Fruit fly (Drosophila melanogaster) whole organism, embryonic: ENCODE results near the gene CG5644.

Source experiments
- BtbVII ChIP-seq: fragments of 200-800 bp; sonication (Bioruptor generic); optimal IDR thresholded peaks from 3 replicates; lab custom pipeline; 2017; ENCODE audit warnings: missing biosample characterization, mild to moderate bottlenecking, missing genetic modification characterization
- CG12219 ChIP-seq: fragments of 200-800 bp; sonication (Bioruptor generic); optimal IDR thresholded peaks from 3 replicates; lab custom pipeline; 2018; ENCODE audit warnings: missing biosample characterization, mild to moderate bottlenecking, missing genetic modification characterization
- CG12236 ChIP-seq: fragments of 200-800 bp; sonication (Bioruptor generic); optimal IDR thresholded peaks from 2 replicates; lab custom pipeline; 2016; ENCODE audit warnings: missing biosample characterization, missing genetic modification characterization
- CG12942 ChIP-seq: fragments of 200-800 bp; sonication (Bioruptor generic); optimal IDR thresholded peaks from 3 replicates; lab custom pipeline; 2016; ENCODE audit warnings: missing biosample characterization, missing genetic modification characterization
- CG18764 ChIP-seq: fragments of 200-800 bp; sonication (Bioruptor generic); optimal IDR thresholded peaks from 3 replicates; lab custom pipeline; 2016; ENCODE audit warnings: missing biosample characterization, missing genetic modification characterization
- CG30403 ChIP-seq: fragments of 200-800 bp; sonication (Bioruptor generic); optimal IDR thresholded peaks from 3 replicates; lab custom pipeline; 2016; ENCODE audit warnings: missing biosample characterization, missing genetic modification characterization
- CG3847 ChIP-seq: fragments of 200-800 bp; sonication (Bioruptor generic); IDR thresholded peaks from 2 replicates; pipeline ENCODE4 v1.3.6; 2022; ENCODE audit warnings: missing biosample characterization, missing genetic modification characterization
- CG6654 ChIP-seq: fragments of 200-800 bp; sonication (Bioruptor generic); optimal IDR thresholded peaks from 2 replicates; lab custom pipeline; 2017; ENCODE audit warnings: missing biosample characterization, mild to moderate bottlenecking, missing genetic modification characterization
- CG7372 ChIP-seq: fragments of 200-800 bp; sonication (Bioruptor generic); IDR thresholded peaks from 2 replicates; pipeline ENCODE4 v1.3.6; 2022; ENCODE audit warnings: missing biosample characterization, missing genetic modification characterization
- CG7987 ChIP-seq: fragments of 200-800 bp; sonication (Bioruptor generic); optimal IDR thresholded peaks from 2 replicates; lab custom pipeline; 2018; ENCODE audit warnings: missing biosample characterization, mild to moderate bottlenecking, missing genetic modification characterization, moderate library complexity
- CG8388 ChIP-seq: fragments of 200-800 bp; sonication (Bioruptor generic); optimal IDR thresholded peaks from 2 replicates; lab custom pipeline; 2019; ENCODE audit warnings: missing biosample characterization, mild to moderate bottlenecking, missing genetic modification characterization, moderate library complexity
- Dip3 ChIP-seq: fragments of 200-800 bp; sonication (Bioruptor generic); optimal IDR thresholded peaks from 3 replicates; lab custom pipeline; 2016; ENCODE audit warnings: missing biosample characterization, missing genetic modification characterization
- Ets65A ChIP-seq: fragments of 200-800 bp; sonication (Bioruptor generic); peaks from one replicate; lab custom pipeline; 2016; ENCODE audit warnings: missing biosample characterization, missing genetic modification characterization
- GATAe ChIP-seq: fragments of 200-800 bp; sonication (Bioruptor generic); conservative IDR thresholded peaks from 2 replicates; pipeline ENCODE4 v1.3.6; 2022; ENCODE audit warnings: missing biosample characterization, missing genetic modification characterization
- Jarid2 ChIP-seq: fragments of 200-800 bp; sonication (Bioruptor generic); optimal IDR thresholded peaks from 3 replicates; lab custom pipeline; 2017; ENCODE audit warnings: mild to moderate bottlenecking, missing biosample characterization, missing genetic modification reagents, missing genetic modification characterization
- Meics ChIP-seq: fragments of 200-800 bp; sonication (Bioruptor generic); optimal IDR thresholded peaks from 2 replicates; lab custom pipeline; 2017; ENCODE audit warnings: missing biosample characterization, mild to moderate bottlenecking, missing genetic modification characterization
- Myb ChIP-seq: fragments of 200-800 bp; sonication (Bioruptor generic); optimal IDR thresholded peaks from 2 replicates; lab custom pipeline; 2016; ENCODE audit warnings: missing biosample characterization, missing genetic modification characterization
- NFAT ChIP-seq: fragments of 200-800 bp; sonication (Bioruptor generic); IDR thresholded peaks from 2 replicates; pipeline ENCODE4 v1.3.6; 2022; ENCODE audit warnings: missing biosample characterization, missing genetic modification characterization
- Oli ChIP-seq: fragments of 200-800 bp; sonication (Bioruptor generic); optimal IDR thresholded peaks from 2 replicates; lab custom pipeline; 2018; ENCODE audit warnings: missing biosample characterization, mild to moderate bottlenecking, missing genetic modification characterization, moderate library complexity
- Optix ChIP-seq: fragments of 200-800 bp; sonication (Bioruptor generic); IDR thresholded peaks from 3 replicates; pipeline ENCODE4 v1.3.6; 2022; ENCODE audit warnings: missing biosample characterization, missing genetic modification characterization
- Ravus ChIP-seq: fragments of 200-800 bp; sonication (Bioruptor generic); IDR thresholded peaks from 2 replicates; pipeline ENCODE4 v1.3.6; 2022; ENCODE audit warnings: missing biosample characterization, missing genetic modification characterization
- Rfx ChIP-seq: fragments of 200-800 bp; sonication (Bioruptor generic); IDR thresholded peaks from 2 replicates; pipeline ENCODE4 v1.3.6; 2022; ENCODE audit warnings: missing biosample characterization, missing genetic modification characterization
- Spps ChIP-seq: fragments of 200-800 bp; sonication (Bioruptor generic); optimal IDR thresholded peaks from 2 replicates; lab custom pipeline; 2018; ENCODE audit warnings: missing biosample characterization, mild to moderate bottlenecking, missing genetic modification characterization
- Sry-β ChIP-seq: fragments of 200-800 bp; sonication (Bioruptor generic); optimal IDR thresholded peaks from 2 replicates; lab custom pipeline; 2018; ENCODE audit warnings: missing biosample characterization, mild to moderate bottlenecking, missing genetic modification characterization, moderate library complexity
- Taf1 ChIP-seq: fragments of 200-800 bp; sonication (Bioruptor generic); IDR thresholded peaks from 2 replicates; pipeline ENCODE4 v1.3.6; 2022; ENCODE audit warnings: missing biosample characterization, missing genetic modification characterization
- Vsx1 ChIP-seq: fragments of 200-800 bp; sonication (Bioruptor generic); optimal IDR thresholded peaks from 2 replicates; lab custom pipeline; 2017; ENCODE audit warnings: missing biosample characterization, mild to moderate bottlenecking, missing genetic modification characterization, missing genetic modification reagents
- al ChIP-seq: fragments of 200-800 bp; sonication (Bioruptor generic); IDR thresholded peaks from 2 replicates; pipeline ENCODE4 v1.3.6; 2022; ENCODE audit warnings: missing biosample characterization, missing genetic modification characterization
- ash1 ChIP-seq: fragments of 200-800 bp; sonication (Bioruptor generic); optimal IDR thresholded peaks from 2 replicates; lab custom pipeline; 2018; ENCODE audit warnings: missing biosample characterization, mild to moderate bottlenecking, missing genetic modification characterization
- bcd ChIP-seq: fragments of 200-800 bp; sonication (Bioruptor generic); optimal IDR thresholded peaks from 2 replicates; lab custom pipeline; 2017; ENCODE audit warnings: missing biosample characterization, mild to moderate bottlenecking, missing genetic modification characterization
- cato ChIP-seq: fragments of 200-800 bp; sonication (Bioruptor generic); optimal IDR thresholded peaks from 2 replicates; lab custom pipeline; 2016; ENCODE audit warnings: missing biosample characterization, missing genetic modification characterization, borderline replicate concordance
- caup ChIP-seq: fragments of 200-800 bp; sonication (Bioruptor generic); optimal IDR thresholded peaks from 3 replicates; lab custom pipeline; 2017; ENCODE audit warnings: missing biosample characterization, mild to moderate bottlenecking, missing genetic modification characterization, moderate library complexity; ENCODE audit not compliant: severe bottlenecking
- chm ChIP-seq: fragments of 200-800 bp; sonication (Bioruptor generic); IDR thresholded peaks from 2 replicates; pipeline ENCODE4 v1.3.6; 2022; ENCODE audit warnings: missing biosample characterization, missing genetic modification characterization
- eve ChIP-seq, 2 experiments: fragments of >200 bp; optimal IDR thresholded peaks; 2 replicates each; lab custom pipeline; 2017; ENCODE audit warnings: missing biosample characterization in 2 of 2, missing genetic modification characterization in 2 of 2
- fru ChIP-seq: fragments of >200 bp; optimal IDR thresholded peaks from 2 replicates; lab custom pipeline; 2017
- fu2 ChIP-seq: fragments of 200-800 bp; sonication (Bioruptor generic); optimal IDR thresholded peaks from 2 replicates; lab custom pipeline; 2016; ENCODE audit warnings: missing biosample characterization, missing genetic modification characterization
- her ChIP-seq: fragments of 200-800 bp; sonication (Bioruptor generic); optimal IDR thresholded peaks from 2 replicates; lab custom pipeline; 2016; ENCODE audit warnings: missing biosample characterization, missing genetic modification characterization
- oc ChIP-seq: fragments of 200-800 bp; sonication (Bioruptor generic); optimal IDR thresholded peaks from 2 replicates; lab custom pipeline; 2018; ENCODE audit warnings: missing biosample characterization, mild to moderate bottlenecking, missing genetic modification characterization, moderate library complexity
- onecut ChIP-seq: fragments of 200-800 bp; sonication (Bioruptor generic); IDR thresholded peaks from 2 replicates; pipeline ENCODE4 v1.3.6; 2022; ENCODE audit warnings: missing biosample characterization, missing genetic modification characterization
- phol ChIP-seq: fragments of 200-800 bp; sonication (Bioruptor generic); optimal IDR thresholded peaks from 3 replicates; lab custom pipeline; 2018; ENCODE audit warnings: missing biosample characterization, mild to moderate bottlenecking, missing genetic modification characterization, moderate library complexity
- pita ChIP-seq: fragments of 200-800 bp; sonication (Bioruptor generic); optimal IDR thresholded peaks from 2 replicates; lab custom pipeline; 2017; ENCODE audit warnings: missing biosample characterization, mild to moderate bottlenecking, missing genetic modification characterization
- pzg ChIP-seq: fragments of 200-800 bp; sonication (Bioruptor generic); optimal IDR thresholded peaks from 3 replicates; lab custom pipeline; 2018; ENCODE audit warnings: missing biosample characterization, mild to moderate bottlenecking, missing genetic modification characterization, moderate library complexity
- schlank ChIP-seq: fragments of 200-800 bp; sonication (Bioruptor generic); optimal IDR thresholded peaks from 2 replicates; lab custom pipeline; 2018; ENCODE audit warnings: missing biosample characterization, mild to moderate bottlenecking, missing genetic modification characterization
- seq ChIP-seq: fragments of 200-800 bp; sonication (Bioruptor generic); IDR thresholded peaks from 2 replicates; pipeline ENCODE4 v1.3.6; 2022; ENCODE audit warnings: missing biosample characterization, missing genetic modification characterization
- sob ChIP-seq: fragments of 200-800 bp; sonication (Bioruptor generic); IDR thresholded peaks from 2 replicates; pipeline ENCODE4 v1.3.6; 2022; ENCODE audit warnings: missing biosample characterization, missing genetic modification characterization
- stwl ChIP-seq: fragments of 200-800 bp; sonication (Bioruptor generic); optimal IDR thresholded peaks from 3 replicates; lab custom pipeline; 2018; ENCODE audit warnings: missing biosample characterization, mild to moderate bottlenecking, missing genetic modification characterization, moderate library complexity
- tin ChIP-seq: fragments of 200-800 bp; sonication (Bioruptor generic); optimal IDR thresholded peaks from 3 replicates; lab custom pipeline; 2016; ENCODE audit warnings: missing biosample characterization, missing genetic modification characterization
- tna ChIP-seq: fragments of 200-800 bp; sonication (Bioruptor generic); IDR thresholded peaks from 2 replicates; pipeline ENCODE4 v1.3.6; 2022; ENCODE audit warnings: missing biosample characterization, missing genetic modification characterization; ENCODE audit not compliant: partially characterized antibody
- tup ChIP-seq: fragments of 200-800 bp; sonication (Bioruptor generic); optimal IDR thresholded peaks from 2 replicates; lab custom pipeline; 2016; ENCODE audit warnings: missing biosample characterization, mild to moderate bottlenecking, missing genetic modification characterization, moderate library complexity
- tx ChIP-seq: fragments of 200-800 bp; sonication (Bioruptor generic); optimal IDR thresholded peaks from 2 replicates; lab custom pipeline; 2016; ENCODE audit warnings: missing biosample characterization, missing genetic modification characterization
- wdn ChIP-seq: fragments of 200-800 bp; sonication (Bioruptor generic); IDR thresholded peaks from 2 replicates; pipeline ENCODE4 v1.3.6; 2022; ENCODE audit warnings: missing biosample characterization, missing genetic modification characterization
- zen ChIP-seq: fragments of 200-800 bp; sonication (Bioruptor generic); optimal IDR thresholded peaks from 3 replicates; lab custom pipeline; 2018; ENCODE audit warnings: missing biosample characterization, mild to moderate bottlenecking, missing genetic modification characterization, moderate library complexity
- zf30C ChIP-seq: fragments of 200-800 bp; sonication (Bioruptor generic); optimal IDR thresholded peaks from 3 replicates; lab custom pipeline; 2018; ENCODE audit warnings: missing biosample characterization, mild to moderate bottlenecking, missing genetic modification characterization

The CG5644 gene

DNA sequence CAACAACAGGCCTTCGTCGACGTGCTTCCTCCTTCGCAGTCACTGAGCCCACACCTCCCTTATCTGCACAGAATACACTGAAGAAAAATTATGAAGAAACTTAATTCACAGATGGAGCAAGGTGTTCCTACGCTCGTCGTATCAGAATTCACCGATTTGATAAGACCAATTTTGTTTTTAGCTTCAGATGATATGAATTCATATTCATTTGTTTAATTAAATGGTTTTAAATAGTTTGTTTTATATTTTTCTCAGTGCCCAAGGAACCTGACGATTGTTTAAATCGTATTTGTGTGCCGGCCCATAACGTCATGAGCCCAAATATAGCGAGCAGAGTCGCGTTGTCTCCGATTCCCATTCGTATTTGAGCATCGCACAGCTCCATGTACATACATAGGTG is 43.9 kb upstream of the CG5644 start (continued):
- TF ChIP-seq Sry-β (GFP tag; lab: Kevin White, UChicago) (no peak), tx (GFP tag; lab: Kevin White, UChicago) (peak; percentile 18), NFAT (GFP tag; lab: Robert Waterston, UW) (no peak), Myb (GFP tag; lab: Kevin White, UChicago) (peak; percentile 17), onecut (GFP tag; lab: Robert Waterston, UW) (peak; percentile 57), oc (tag; lab: Kevin White, UChicago) (no peak), zf30C (GFP tag; lab: Kevin White, UChicago) (peak; percentile 90), bcd (peak; percentile 43), Rfx (GFP tag; lab: Robert Waterston, UW) (peak; percentile 38), caup (peak; percentile 39), GATAe (GFP tag; lab: Robert Waterston, UW) (no peak), CG3847 (GFP tag; lab: Robert Waterston, UW) (0 out of 2 replicates have a peak, but pooled peaks have one; percentile 19), CG7372 (peak; percentile 30; the same call in 1 of the 2 replicates), Dip3 (peak; percentile 29), Ravus (GFP tag; lab: Robert Waterston, UW) (no peak), Taf1 (GFP tag; lab: Robert Waterston, UW) (no peak), CG12236 (GFP tag; lab: Kevin White, UChicago) (peak; percentile 68), CG8388 (GFP tag; lab: Kevin White, UChicago) (peak; percentile 58), Optix (peak; percentile 66; the same call in 2 of the 3 replicates), pita (no peak), sob (GFP tag; lab: Robert Waterston, UW) (peak; percentile 49; the same call in 1 of the 2 replicates), CG12942 (GFP tag; lab: Kevin White, UChicago) (peak; percentile 8), Meics (GFP tag; lab: Kevin White, UChicago) (peak; percentile 42), tin (GFP tag; lab: Kevin White, UChicago) (peak; percentile 61), pzg (GFP tag; lab: Kevin White, UChicago) (no peak), ash1 (GFP tag; lab: Kevin White, UChicago) (no peak), chm (GFP tag; lab: Robert Waterston, UW) (peak; percentile 41; the same call in 1 of the 2 replicates), Vsx1 (GFP tag; lab: Kevin White, UChicago) (no peak), Jarid2 (GFP tag; lab: Kevin White, UChicago) (no peak), tna (GFP tag; lab: Robert Waterston, UW) (no peak), fru (lab: Kevin White, UChicago) (no peak), schlank (tag; lab: Kevin White, UChicago) (no peak), wdn (GFP tag; lab: Robert Waterston, UW) (no peak), CG30403 (GFP tag; lab: Kevin White, UChicago) (peak; percentile 51), Oli (tag; lab: Kevin White, UChicago) (peak; percentile 56), Spps (peak; percentile 65), al (GFP tag; lab: Robert Waterston, UW) (0 out of 2 replicates have a peak, but pooled peaks have one; percentile 20), stwl (tag; lab: Kevin White, UChicago) (no peak), phol (tag; lab: Kevin White, UChicago) (peak; percentile 72), BtbVII (GFP tag; lab: Kevin White, UChicago) (peak; percentile 17), seq (GFP tag; lab: Robert Waterston, UW) (no peak), tup (GFP tag; lab: Kevin White, UChicago) (peak; percentile 48), CG7987 (GFP tag; lab: Kevin White, UChicago) (no peak), Ets65A (peak; percentile 96), CG18764 (no peak), her (GFP tag; lab: Kevin White, UChicago) (no peak), eve (GFP tag; optimal IDR thresholded peaks at IDR 0.05; lab: Kevin White, UChicago) (no peak), zen (tag; lab: Kevin White, UChicago) (peak; percentile 90), CG6654 (GFP tag; lab: Kevin White, UChicago) (no peak), CG12219 (GFP tag; lab: Kevin White, UChicago) (peak; percentile 38), cato (GFP tag; lab: Kevin White, UChicago) (peak; percentile 21), fu2 (GFP tag; lab: Kevin White, UChicago) (no peak)
